Fruit fly (Drosophila melanogaster) whole organism, adult: Measurements from ENCODE around the gene h-cup.

Source experiments
- CG11617 ChIP-seq: fragments of 200-800 bp; sonication (Bioruptor generic); optimal IDR thresholded peaks from 2 replicates; lab custom pipeline; 2017; ENCODE audit warnings: mild to moderate bottlenecking, missing biosample characterization, missing genetic modification reagents, missing genetic modification characterization
- CG12768 ChIP-seq: fragments of 200-800 bp; sonication (Bioruptor generic); optimal IDR thresholded peaks from 2 replicates; lab custom pipeline; 2017; ENCODE audit warnings: missing biosample characterization, missing genetic modification characterization, mild to moderate bottlenecking, moderate library complexity, missing genetic modification reagents
- CG14711 ChIP-seq: fragments of 200-800 bp; sonication (Bioruptor generic); optimal IDR thresholded peaks from 2 replicates; lab custom pipeline; 2018; ENCODE audit warnings: missing biosample characterization, mild to moderate bottlenecking, missing genetic modification characterization, moderate library complexity
- CG1620 ChIP-seq: fragments of 200-800 bp; sonication (Bioruptor generic); optimal IDR thresholded peaks from 2 replicates; lab custom pipeline; 2016; ENCODE audit warnings: missing biosample characterization, missing genetic modification characterization
- CG33017 ChIP-seq: fragments of 200-800 bp; sonication (Bioruptor generic); optimal IDR thresholded peaks from 2 replicates; lab custom pipeline; 2018; ENCODE audit warnings: missing biosample characterization, mild to moderate bottlenecking, missing genetic modification characterization, moderate library complexity
- CG5204 ChIP-seq: fragments of 200-800 bp; sonication (Bioruptor generic); optimal IDR thresholded peaks from 2 replicates; lab custom pipeline; 2016; ENCODE audit warnings: missing biosample characterization, missing genetic modification characterization
- CG7045 ChIP-seq: fragments of 200-800 bp; sonication (Bioruptor generic); optimal IDR thresholded peaks from 2 replicates; lab custom pipeline; 2017; ENCODE audit warnings: missing biosample characterization, mild to moderate bottlenecking, missing genetic modification characterization
- CG7101 ChIP-seq: fragments of 200-800 bp; sonication (Bioruptor generic); optimal IDR thresholded peaks from 2 replicates; lab custom pipeline; 2018; ENCODE audit warnings: missing biosample characterization, mild to moderate bottlenecking, missing genetic modification characterization, moderate library complexity
- Clk ChIP-seq: fragments of 200-800 bp; sonication (Bioruptor generic); optimal IDR thresholded peaks from 2 replicates; lab custom pipeline; 2017; ENCODE audit warnings: missing biosample characterization, missing genetic modification characterization
- Crg-1 ChIP-seq: fragments of 200-800 bp; sonication (Bioruptor generic); optimal IDR thresholded peaks from 2 replicates; lab custom pipeline; 2016; ENCODE audit warnings: missing biosample characterization, missing genetic modification characterization
- Hr96 ChIP-seq: fragments of 200-800 bp; sonication (Bioruptor generic); optimal IDR thresholded peaks from 2 replicates; lab custom pipeline; 2016; ENCODE audit warnings: missing biosample characterization, missing genetic modification characterization
- Mnt ChIP-seq: fragments of 200-800 bp; sonication (Bioruptor generic); optimal IDR thresholded peaks from 2 replicates; lab custom pipeline; 2016; ENCODE audit warnings: missing biosample characterization, mild to moderate bottlenecking, missing genetic modification characterization
- bab1 ChIP-seq: fragments of 200-800 bp; sonication (Bioruptor generic); optimal IDR thresholded peaks from 3 replicates; lab custom pipeline; 2019; ENCODE audit warnings: missing biosample characterization, mild to moderate bottlenecking, missing genetic modification characterization, moderate library complexity
- cic ChIP-seq: fragments of 200-800 bp; sonication (Bioruptor generic); optimal IDR thresholded peaks from 2 replicates; lab custom pipeline; 2017; ENCODE audit warnings: missing biosample characterization, mild to moderate bottlenecking, missing genetic modification characterization, moderate library complexity
- cnc ChIP-seq, 2 experiments: fragments of >200 bp; optimal IDR thresholded peaks; 2 replicates each; lab custom pipeline; 2017
- kay ChIP-seq: fragments of 200-800 bp; sonication (Bioruptor generic); peaks from one replicate; lab custom pipeline; 2016; ENCODE audit warnings: missing biosample characterization, missing genetic modification characterization, borderline replicate concordance
- ovo ChIP-seq: fragments of 200-800 bp; sonication (Bioruptor generic); optimal IDR thresholded peaks from 2 replicates; lab custom pipeline; 2016; ENCODE audit warnings: missing biosample characterization, missing genetic modification characterization
- pad ChIP-seq: fragments of 200-800 bp; sonication (Bioruptor generic); optimal IDR thresholded peaks from 3 replicates; lab custom pipeline; 2017; ENCODE audit warnings: missing biosample characterization, missing genetic modification characterization, mild to moderate bottlenecking, moderate library complexity, missing genetic modification reagents
- tj ChIP-seq: fragments of 200-800 bp; sonication (Bioruptor generic); optimal IDR thresholded peaks from 3 replicates; lab custom pipeline; 2017; ENCODE audit warnings: missing biosample characterization, mild to moderate bottlenecking, missing genetic modification characterization, moderate library complexity
- toe ChIP-seq: fragments of 200-800 bp; sonication (Bioruptor generic); optimal IDR thresholded peaks from 2 replicates; lab custom pipeline; 2016; ENCODE audit warnings: missing biosample characterization, missing genetic modification characterization

h-cup gene

DNA sequence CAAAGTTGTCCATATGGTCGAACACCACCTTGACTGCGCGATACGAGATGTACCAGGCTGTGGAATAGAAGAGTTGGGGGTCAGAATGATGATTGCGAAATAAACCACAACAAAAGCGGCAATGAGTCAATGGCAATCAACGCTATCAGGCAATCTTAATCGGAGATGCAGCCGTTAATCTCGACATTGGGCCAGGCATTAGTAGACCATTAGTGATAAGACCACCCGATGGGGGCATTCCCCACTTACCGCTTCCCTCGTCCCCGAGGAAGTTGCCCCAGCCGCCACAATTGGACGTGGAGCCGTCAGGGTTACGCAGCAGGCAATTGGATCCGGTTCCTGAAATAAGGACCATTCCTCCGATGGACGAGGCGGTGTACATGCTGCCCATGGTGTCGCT lies 43.6 kb downstream of the h-cup start:
- TF ChIP-seq CG14711 (no peak), cnc (optimal IDR thresholded peaks at IDR 0.05; lab: Kevin White, UChicago) (no peak), Mnt (GFP tag; lab: Kevin White, UChicago) (no peak), kay (no peak), CG1620 (GFP tag; lab: Kevin White, UChicago) (no peak), CG33017 (no peak), CG12768 (GFP tag; lab: Kevin White, UChicago) (no peak)

DNA sequence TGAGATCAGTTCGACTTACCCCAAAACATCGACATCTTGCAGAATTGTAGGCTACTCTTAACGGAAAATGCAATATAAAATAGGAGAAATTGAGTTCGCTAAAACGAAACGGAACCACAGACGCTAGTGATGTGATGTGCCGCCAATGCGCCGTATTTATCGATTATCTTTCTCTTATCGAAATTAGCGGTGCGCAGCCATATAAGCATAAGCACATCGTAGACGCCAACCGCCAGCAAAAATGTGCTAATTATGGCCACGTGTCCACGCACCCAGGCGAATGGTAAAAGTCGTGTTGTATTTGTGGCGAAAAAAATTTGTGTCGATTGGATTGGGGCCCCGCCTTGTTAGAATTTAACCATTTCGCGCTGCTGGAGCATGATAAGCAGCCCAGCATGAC lies 49.8 kb downstream of the h-cup start, which contains the start of the genes Fkbp39 and Cyfip:
Gene Fkbp39, minus strand, starts transcription at position 140 of the 400 bp plus-strand sequence.
Gene Cyfip, plus strand, starts transcription at position 273 of the 400 bp plus-strand sequence.
- TF ChIP-seq Clk (GFP tag; lab: Kevin White, UChicago) (no peak), CG33017 (no peak), CG11617 (GFP tag; lab: Kevin White, UChicago) (peak; percentile 42), CG7101 (tag; lab: Kevin White, UChicago) (peak; percentile 44), CG12768 (GFP tag; lab: Kevin White, UChicago) (no peak), CG14711 (peak; percentile 40), cic (GFP tag; lab: Kevin White, UChicago) (peak; percentile 51), CG1620 (GFP tag; lab: Kevin White, UChicago) (peak; percentile 65), CG7045 (GFP tag; lab: Kevin White, UChicago) (no peak), cnc (optimal IDR thresholded peaks at IDR 0.05; lab: Kevin White, UChicago) (no peak), Mnt (GFP tag; lab: Kevin White, UChicago) (peak; percentile 99), tj (GFP tag; lab: Kevin White, UChicago) (no peak), bab1 (peak; percentile 79), ovo (no peak), CG5204 (GFP tag; lab: Kevin White, UChicago) (no peak), pad (GFP tag; lab: Kevin White, UChicago) (peak; percentile 66), Hr96 (GFP tag; lab: Kevin White, UChicago) (no peak), Crg-1 (GFP tag; lab: Kevin White, UChicago) (peak; percentile 60), kay (no peak), toe (GFP tag; lab: Kevin White, UChicago) (no peak)
